Fruit fly (Drosophila melanogaster) whole organism, embryonic: Measurements from ENCODE around the gene CG15027.

Experiments used
- Antp ChIP-seq: fragments of 200-800 bp; sonication (Bioruptor generic); optimal IDR thresholded peaks from 3 replicates; lab custom pipeline; 2016; ENCODE audit warnings: missing biosample characterization, missing genetic modification characterization
- Asciz ChIP-seq: fragments of 200-800 bp; sonication (Bioruptor generic); optimal IDR thresholded peaks from 2 replicates; lab custom pipeline; 2017; ENCODE audit warnings: missing biosample characterization, mild to moderate bottlenecking, missing genetic modification characterization, missing genetic modification reagents
- Bgb ChIP-seq: fragments of 200-800 bp; sonication (Bioruptor generic); IDR thresholded peaks from 2 replicates; pipeline ENCODE4 v1.3.6; 2022; ENCODE audit warnings: missing biosample characterization, missing genetic modification characterization; ENCODE audit not compliant: partially characterized antibody
- C15 ChIP-seq: fragments of 200-800 bp; sonication (Bioruptor generic); IDR thresholded peaks from 3 replicates; pipeline ENCODE4 v1.3.6; 2022; ENCODE audit warnings: missing biosample characterization, missing genetic modification characterization
- CG10209 ChIP-seq: fragments of 200-800 bp; sonication (Bioruptor generic); optimal IDR thresholded peaks from 3 replicates; lab custom pipeline; 2017; ENCODE audit warnings: missing biosample characterization, mild to moderate bottlenecking, missing genetic modification characterization, missing genetic modification reagents
- CG10274 ChIP-seq: fragments of 200-800 bp; sonication (Bioruptor generic); optimal IDR thresholded peaks from 3 replicates; lab custom pipeline; 2017; ENCODE audit warnings: missing biosample characterization, mild to moderate bottlenecking, missing genetic modification characterization
- CG10654 ChIP-seq: fragments of 200-800 bp; sonication (Bioruptor generic); optimal IDR thresholded peaks from 2 replicates; lab custom pipeline; 2016; ENCODE audit warnings: missing biosample characterization, missing genetic modification characterization
- CG11085 ChIP-seq: fragments of 200-800 bp; sonication (Bioruptor generic); IDR thresholded peaks from 2 replicates; pipeline ENCODE4 v1.3.6; 2022; ENCODE audit warnings: missing biosample characterization, missing genetic modification characterization
- CG11504 ChIP-seq: fragments of 200-800 bp; sonication (Bioruptor generic); optimal IDR thresholded peaks from 3 replicates; lab custom pipeline; 2019; ENCODE audit warnings: missing biosample characterization, mild to moderate bottlenecking, missing genetic modification characterization, moderate library complexity
- CG12236 ChIP-seq: fragments of 200-800 bp; sonication (Bioruptor generic); optimal IDR thresholded peaks from 2 replicates; lab custom pipeline; 2016; ENCODE audit warnings: missing biosample characterization, missing genetic modification characterization
- CG13296 ChIP-seq: fragments of 200-800 bp; sonication (Bioruptor generic); optimal IDR thresholded peaks from 3 replicates; lab custom pipeline; 2018; ENCODE audit warnings: missing biosample characterization, mild to moderate bottlenecking, missing genetic modification characterization
- CG13624 ChIP-seq: fragments of 200-800 bp; sonication (Bioruptor generic); optimal IDR thresholded peaks from 2 replicates; lab custom pipeline; 2016; ENCODE audit warnings: missing biosample characterization, missing genetic modification characterization
- CG14050 ChIP-seq: fragments of 200-800 bp; sonication (Bioruptor generic); IDR thresholded peaks from 3 replicates; pipeline ENCODE4 v1.3.6; 2022; ENCODE audit warnings: missing biosample characterization, missing genetic modification characterization
- CG15269 ChIP-seq: fragments of 200-800 bp; sonication (Bioruptor generic); optimal IDR thresholded peaks from 2 replicates; lab custom pipeline; 2018; ENCODE audit warnings: missing biosample characterization, mild to moderate bottlenecking, missing genetic modification characterization, moderate library complexity
- CG2875 ChIP-seq: fragments of 200-800 bp; sonication (Bioruptor generic); optimal IDR thresholded peaks from 2 replicates; lab custom pipeline; 2017; ENCODE audit warnings: missing biosample characterization, mild to moderate bottlenecking, missing genetic modification characterization, missing genetic modification reagents
- CG4282 ChIP-seq: fragments of 200-800 bp; sonication (Bioruptor generic); optimal IDR thresholded peaks from 2 replicates; lab custom pipeline; 2016; ENCODE audit warnings: missing biosample characterization, missing genetic modification characterization
- CG4617 ChIP-seq: fragments of 200-800 bp; sonication (Bioruptor generic); optimal IDR thresholded peaks from 3 replicates; lab custom pipeline; 2016; ENCODE audit warnings: missing biosample characterization, missing genetic modification characterization, borderline replicate concordance
- CG6765 ChIP-seq: fragments of 200-800 bp; sonication (Bioruptor generic); optimal IDR thresholded peaks from 3 replicates; lab custom pipeline; 2017; ENCODE audit warnings: missing biosample characterization, mild to moderate bottlenecking, missing genetic modification characterization
- CG7928 ChIP-seq: fragments of 200-800 bp; sonication (Bioruptor generic); optimal IDR thresholded peaks from 2 replicates; lab custom pipeline; 2017; ENCODE audit warnings: missing biosample characterization, mild to moderate bottlenecking, missing genetic modification characterization
- CG8388 ChIP-seq: fragments of 200-800 bp; sonication (Bioruptor generic); optimal IDR thresholded peaks from 2 replicates; lab custom pipeline; 2019; ENCODE audit warnings: missing biosample characterization, mild to moderate bottlenecking, missing genetic modification characterization, moderate library complexity
- CG9727 ChIP-seq: fragments of 200-800 bp; sonication (Bioruptor generic); optimal IDR thresholded peaks from 3 replicates; lab custom pipeline; 2017; ENCODE audit warnings: missing biosample characterization, mild to moderate bottlenecking, missing genetic modification characterization
- CG9797 ChIP-seq: fragments of 200-800 bp; sonication (Bioruptor generic); optimal IDR thresholded peaks from 3 replicates; lab custom pipeline; 2018; ENCODE audit warnings: missing biosample characterization, mild to moderate bottlenecking, missing genetic modification characterization
- CG9932 ChIP-seq: fragments of 200-800 bp; sonication (Bioruptor generic); IDR thresholded peaks from 2 replicates; pipeline ENCODE4 v1.3.6; 2022; ENCODE audit warnings: missing biosample characterization, missing genetic modification characterization
- CHES-1-like ChIP-seq: fragments of 200-800 bp; sonication (Bioruptor generic); optimal IDR thresholded peaks from 2 replicates; lab custom pipeline; 2016; ENCODE audit warnings: missing biosample characterization, missing genetic modification characterization
- Camta ChIP-seq: fragments of 200-800 bp; sonication (Bioruptor generic); optimal IDR thresholded peaks from 2 replicates; lab custom pipeline; 2016; ENCODE audit warnings: missing biosample characterization, missing genetic modification characterization
- HLH4C ChIP-seq: fragments of 200-800 bp; sonication (Bioruptor generic); IDR thresholded peaks from 3 replicates; pipeline ENCODE4 v1.3.6; 2022; ENCODE audit warnings: missing biosample characterization, missing genetic modification characterization; ENCODE audit not compliant: partially characterized antibody
- Lhr ChIP-seq: fragments of 200-800 bp; sonication (Bioruptor generic); optimal IDR thresholded peaks from 3 replicates; lab custom pipeline; 2017; ENCODE audit warnings: mild to moderate bottlenecking, missing biosample characterization, missing genetic modification reagents, missing genetic modification characterization
- Oaz ChIP-seq: fragments of 200-800 bp; sonication (Bioruptor generic); IDR thresholded peaks from 2 replicates; pipeline ENCODE4 v1.3.6; 2022; ENCODE audit warnings: missing biosample characterization, missing genetic modification characterization
- Rfx ChIP-seq: fragments of 200-800 bp; sonication (Bioruptor generic); IDR thresholded peaks from 2 replicates; pipeline ENCODE4 v1.3.6; 2022; ENCODE audit warnings: missing biosample characterization, missing genetic modification characterization
- Ssrp ChIP-seq: fragments of 200-800 bp; sonication (Bioruptor generic); optimal IDR thresholded peaks from 2 replicates; lab custom pipeline; 2018; ENCODE audit warnings: missing biosample characterization, mild to moderate bottlenecking, missing genetic modification characterization, moderate library complexity
- crc ChIP-seq: fragments of 200-800 bp; sonication (Bioruptor generic); optimal IDR thresholded peaks from 2 replicates; lab custom pipeline; 2016; ENCODE audit warnings: missing biosample characterization, missing genetic modification characterization
- ems ChIP-seq: fragments of 200-800 bp; sonication (Bioruptor generic); optimal IDR thresholded peaks from 3 replicates; lab custom pipeline; 2016; ENCODE audit warnings: missing biosample characterization, missing genetic modification characterization
- fd3F ChIP-seq: fragments of 200-800 bp; sonication (Bioruptor generic); optimal IDR thresholded peaks from 2 replicates; lab custom pipeline; 2018; ENCODE audit warnings: missing biosample characterization, mild to moderate bottlenecking, missing genetic modification characterization, moderate library complexity
- gce ChIP-seq: fragments of 200-800 bp; sonication (Bioruptor generic); IDR thresholded peaks from 3 replicates; pipeline ENCODE4 v1.3.6; 2022; ENCODE audit warnings: missing biosample characterization, missing genetic modification characterization
- grau ChIP-seq: fragments of 200-800 bp; optimal IDR thresholded peaks from 3 replicates; lab custom pipeline; 2019; ENCODE audit warnings: missing biosample characterization, mild to moderate bottlenecking, missing genetic modification characterization, moderate library complexity
- hb ChIP-seq: fragments of 200-800 bp; sonication (Bioruptor generic); IDR thresholded peaks from 3 replicates; pipeline ENCODE4 v1.3.6; 2022; ENCODE audit warnings: missing biosample characterization, missing genetic modification characterization; ENCODE audit not compliant: partially characterized antibody
- her ChIP-seq: fragments of 200-800 bp; sonication (Bioruptor generic); optimal IDR thresholded peaks from 2 replicates; lab custom pipeline; 2016; ENCODE audit warnings: missing biosample characterization, missing genetic modification characterization
- lbe ChIP-seq: fragments of 200-800 bp; sonication (Bioruptor generic); optimal IDR thresholded peaks from 2 replicates; lab custom pipeline; 2016; ENCODE audit warnings: missing biosample characterization, mild to moderate bottlenecking, missing genetic modification characterization
- lmd ChIP-seq: fragments of 200-800 bp; sonication (Bioruptor generic); IDR thresholded peaks from 2 replicates; pipeline ENCODE4 v1.3.6; 2022; ENCODE audit warnings: missing biosample characterization, missing genetic modification characterization
- nerfin-2 ChIP-seq: fragments of 200-800 bp; sonication (Bioruptor generic); IDR thresholded peaks from 2 replicates; pipeline ENCODE4 v1.3.6; 2022; ENCODE audit warnings: missing biosample characterization, missing genetic modification characterization; ENCODE audit not compliant: partially characterized antibody
- onecut ChIP-seq: fragments of 200-800 bp; sonication (Bioruptor generic); IDR thresholded peaks from 2 replicates; pipeline ENCODE4 v1.3.6; 2022; ENCODE audit warnings: missing biosample characterization, missing genetic modification characterization
- pan ChIP-seq, 4 experiments: fragments of >200 bp in 3 of 4; fragments of 200-800 bp in 1 of 4; sonication (Bioruptor generic) in 1 of 4; optimal IDR thresholded peaks in 3 of 4; IDR thresholded peaks in 1 of 4; 2 replicates each; pipeline versions ENCODE4 v1.3.6 to Lab custom; 2017 to 2022; ENCODE audit warnings: missing biosample characterization in 2 of 4, missing genetic modification characterization in 2 of 4, mixed read lengths in 1 of 4
- pita ChIP-seq: fragments of 200-800 bp; sonication (Bioruptor generic); optimal IDR thresholded peaks from 2 replicates; lab custom pipeline; 2017; ENCODE audit warnings: missing biosample characterization, mild to moderate bottlenecking, missing genetic modification characterization
- prd ChIP-seq, 3 experiments: fragments of >200 bp in 2 of 3; fragments of 200-800 bp in 1 of 3; sonication (Bioruptor generic) in 1 of 3; optimal IDR thresholded peaks in 2 of 3; IDR thresholded peaks in 1 of 3; 2 replicates in 2 of 3; 3 replicates in 1 of 3; pipeline versions ENCODE4 v1.3.6 to Lab custom; 2017 to 2022; ENCODE audit warnings: missing biosample characterization in 1 of 3, missing genetic modification characterization in 1 of 3
- psq ChIP-seq: fragments of 200-800 bp; sonication (Bioruptor generic); optimal IDR thresholded peaks from 2 replicates; lab custom pipeline; 2017; ENCODE audit warnings: missing biosample characterization, missing genetic modification characterization
- ro ChIP-seq: fragments of 200-800 bp; sonication (Bioruptor generic); IDR thresholded peaks from 2 replicates; pipeline ENCODE4 v1.3.6; 2022; ENCODE audit warnings: missing biosample characterization, missing genetic modification characterization
- row ChIP-seq: fragments of 200-800 bp; sonication (Bioruptor generic); IDR thresholded peaks from 3 replicates; pipeline ENCODE4 v1.3.6; 2022; ENCODE audit warnings: missing biosample characterization, missing genetic modification characterization
- schlank ChIP-seq: fragments of 200-800 bp; sonication (Bioruptor generic); optimal IDR thresholded peaks from 2 replicates; lab custom pipeline; 2018; ENCODE audit warnings: missing biosample characterization, mild to moderate bottlenecking, missing genetic modification characterization
- slou ChIP-seq: fragments of 200-800 bp; sonication (Bioruptor generic); optimal IDR thresholded peaks from 3 replicates; lab custom pipeline; 2016; ENCODE audit warnings: missing biosample characterization, missing genetic modification characterization
- twi ChIP-seq: fragments of 200-800 bp; optimal IDR thresholded peaks from 2 replicates; lab custom pipeline; 2019; ENCODE audit warnings: missing biosample characterization, mild to moderate bottlenecking, missing genetic modification characterization, moderate library complexity

Gene CG15027

dm6 chrX:15078394-15078793, 7.2 kb downstream of the CG15027 start (continued):
- peak; percentile 14 for TF ChIP-seq CG10209 (GFP tag; lab: Kevin White, UChicago)
- TF ChIP-seq CG2875 (GFP tag; lab: Kevin White, UChicago): peak; percentile 38
- TF ChIP-seq CG9932 (GFP tag; lab: Robert Waterston, UW): no peak
- no peak for TF ChIP-seq C15 (GFP tag; lab: Robert Waterston, UW)
- TF ChIP-seq CG8388 (GFP tag; lab: Kevin White, UChicago): no peak
- no peak for TF ChIP-seq Ssrp (tag; lab: Kevin White, UChicago)
- no peak for TF ChIP-seq pita (GFP tag; lab: Kevin White, UChicago)
- TF ChIP-seq Antp (GFP tag; lab: Kevin White, UChicago): no peak
- no peak for TF ChIP-seq CG9797 (GFP tag; lab: Kevin White, UChicago)
- TF ChIP-seq CG13296 (GFP tag; lab: Kevin White, UChicago): peak; percentile 55
- TF ChIP-seq twi (tag; lab: Kevin White, UChicago): no peak
- TF ChIP-seq Asciz (GFP tag; lab: Kevin White, UChicago): peak; percentile 56
- TF ChIP-seq lbe (GFP tag; lab: Kevin White, UChicago): no peak
- no peak for TF ChIP-seq fd3F (GFP tag; lab: Kevin White, UChicago)
- no peak for TF ChIP-seq CG10274 (GFP tag; lab: Kevin White, UChicago)
- no peak for TF ChIP-seq CG4282 (GFP tag; lab: Kevin White, UChicago)
- no peak for TF ChIP-seq Lhr (GFP tag; lab: Kevin White, UChicago)
- no peak for TF ChIP-seq CG10654 (GFP tag; lab: Kevin White, UChicago)
- TF ChIP-seq Camta (GFP tag; lab: Kevin White, UChicago): no peak
- no peak for TF ChIP-seq CG14050 (GFP tag; lab: Robert Waterston, UW)
- TF ChIP-seq ems (GFP tag; lab: Kevin White, UChicago): no peak
- no peak for TF ChIP-seq pan (optimal IDR thresholded peaks at IDR 0.05; lab: Kevin White, UChicago)
- TF ChIP-seq pan (GFP tag; optimal IDR thresholded peaks at IDR 0.05 in 1 of 2, IDR thresholded peaks at IDR 0.05 in 1 of 2): no peak
- no peak for TF ChIP-seq hb (GFP tag; lab: Robert Waterston, UW)
- TF ChIP-seq psq (GFP tag; lab: Kevin White, UChicago): no peak
- TF ChIP-seq CG12236 (GFP tag; lab: Kevin White, UChicago): no peak
- no peak for TF ChIP-seq nerfin-2 (GFP tag; lab: Robert Waterston, UW)
- TF ChIP-seq CG9727: no peak
- TF ChIP-seq CHES-1-like (GFP tag; lab: Kevin White, UChicago): no peak
- no peak for TF ChIP-seq CG11504 (tag; lab: Kevin White, UChicago)
- TF ChIP-seq Oaz (GFP tag; lab: Robert Waterston, UW): no peak
- TF ChIP-seq CG6765: no peak
- no peak for TF ChIP-seq her (GFP tag; lab: Kevin White, UChicago)
- no peak for TF ChIP-seq schlank (tag; lab: Kevin White, UChicago)
- TF ChIP-seq CG15269: peak; percentile 12
- no peak for TF ChIP-seq crc (GFP tag; lab: Kevin White, UChicago)
- TF ChIP-seq ro (GFP tag; lab: Robert Waterston, UW): no peak
- TF ChIP-seq prd (optimal IDR thresholded peaks at IDR 0.05; lab: Kevin White, UChicago): no peak
- no peak for TF ChIP-seq prd (GFP tag; IDR thresholded peaks at IDR 0.05; lab: Robert Waterston, UW)
- no peak for TF ChIP-seq CG7928 (GFP tag; lab: Kevin White, UChicago)
- no peak for TF ChIP-seq lmd (GFP tag; lab: Robert Waterston, UW)
- TF ChIP-seq CG13624 (GFP tag; lab: Kevin White, UChicago): peak; percentile 22
- TF ChIP-seq slou (GFP tag; lab: Kevin White, UChicago): no peak
- TF ChIP-seq CG11085 (GFP tag; lab: Robert Waterston, UW): no peak
- TF ChIP-seq CG4617 (GFP tag; lab: Kevin White, UChicago): no peak
- TF ChIP-seq Rfx (GFP tag; lab: Robert Waterston, UW): no peak
- TF ChIP-seq gce (GFP tag; lab: Robert Waterston, UW): peak; percentile 14; the same call in 1 of the 3 replicates
- no peak for TF ChIP-seq HLH4C (GFP tag; lab: Robert Waterston, UW)
- TF ChIP-seq onecut (GFP tag; lab: Robert Waterston, UW): no peak
- no peak for TF ChIP-seq row (GFP tag; lab: Robert Waterston, UW)
- no peak for TF ChIP-seq grau (tag; lab: Kevin White, UChicago)
- no peak for TF ChIP-seq Bgb (GFP tag; lab: Robert Waterston, UW)
